Worm (Caenorhabditis elegans) whole organism, L4/young adult: Measurements from ENCODE around the gene daf-11.

Experiments used
- W03F9.2 ChIP-seq: fragments of 150-350 bp; optimal IDR thresholded peaks from 2 replicates; lab custom pipeline; 2014; ENCODE audit warnings: missing biosample characterization, missing genetic modification characterization
- him-1 ChIP-seq: sonication (generic microtip); optimal IDR thresholded peaks from 2 replicates; lab custom pipeline; 2016; ENCODE audit warnings: missing genotype, missing genetic modification reagents, missing genetic modification characterization, missing compliant biosample characterization

- TF ChIP-seq him-1 (no peak), W03F9.2 (tag; lab: Kevin White, UChicago) (no peak)
Observed at ce11 chrV:11677494-11677893, 48.4 kb downstream of the daf-11 start.
